Fruit fly (Drosophila melanogaster) whole organism, embryonic: Measurements from ENCODE around the gene Dus1.

Experiments used
- ATbp ChIP-seq: fragments of 200-800 bp; sonication (Bioruptor generic); optimal IDR thresholded peaks from 2 replicates; lab custom pipeline; 2017; ENCODE audit warnings: missing biosample characterization, mild to moderate bottlenecking, missing genetic modification characterization, missing genetic modification reagents
- Bteb2 ChIP-seq: fragments of 200-800 bp; sonication (Bioruptor generic); optimal IDR thresholded peaks from 2 replicates; lab custom pipeline; 2016; ENCODE audit warnings: missing biosample characterization, missing genetic modification characterization
- CG13894 ChIP-seq: fragments of 200-800 bp; sonication (Bioruptor generic); optimal IDR thresholded peaks from 3 replicates; lab custom pipeline; 2018; ENCODE audit warnings: missing biosample characterization, mild to moderate bottlenecking, missing genetic modification characterization, moderate library complexity
- CG14965 ChIP-seq: fragments of 200-800 bp; sonication (Bioruptor generic); optimal IDR thresholded peaks from 2 replicates; lab custom pipeline; 2016; ENCODE audit warnings: missing biosample characterization, missing genetic modification characterization, borderline replicate concordance
- CG15479 ChIP-seq: fragments of 200-800 bp; sonication (Bioruptor generic); optimal IDR thresholded peaks from 3 replicates; lab custom pipeline; 2019; ENCODE audit warnings: missing biosample characterization, mild to moderate bottlenecking, missing genetic modification characterization, moderate library complexity
- CG15696 ChIP-seq: fragments of 200-800 bp; sonication (Bioruptor generic); optimal IDR thresholded peaks from 2 replicates; lab custom pipeline; 2019; ENCODE audit warnings: missing biosample characterization, mild to moderate bottlenecking, missing genetic modification characterization, moderate library complexity
- CG1602 ChIP-seq: fragments of 200-800 bp; sonication (Bioruptor generic); optimal IDR thresholded peaks from 3 replicates; lab custom pipeline; 2016; ENCODE audit warnings: missing biosample characterization, missing genetic modification characterization
- CG1603 ChIP-seq: fragments of 200-800 bp; sonication (Bioruptor generic); optimal IDR thresholded peaks from 2 replicates; lab custom pipeline; 2019; ENCODE audit warnings: missing biosample characterization, mild to moderate bottlenecking, missing genetic modification characterization, moderate library complexity
- CG17568 ChIP-seq: fragments of 200-800 bp; sonication (Bioruptor generic); optimal IDR thresholded peaks from 2 replicates; lab custom pipeline; 2018; ENCODE audit warnings: missing biosample characterization, mild to moderate bottlenecking, missing genetic modification characterization, moderate library complexity
- CG17912 ChIP-seq: fragments of 200-800 bp; sonication (Bioruptor generic); optimal IDR thresholded peaks from 2 replicates; lab custom pipeline; 2018; ENCODE audit warnings: missing biosample characterization, mild to moderate bottlenecking, missing genetic modification characterization
- CG18262 ChIP-seq: fragments of 200-800 bp; optimal IDR thresholded peaks from 3 replicates; lab custom pipeline; 2019; ENCODE audit warnings: missing biosample characterization, mild to moderate bottlenecking, missing genetic modification characterization, moderate library complexity
- CG2875 ChIP-seq: fragments of 200-800 bp; sonication (Bioruptor generic); optimal IDR thresholded peaks from 2 replicates; lab custom pipeline; 2017; ENCODE audit warnings: missing biosample characterization, mild to moderate bottlenecking, missing genetic modification characterization, missing genetic modification reagents
- CG2889 ChIP-seq: fragments of 200-800 bp; sonication (Bioruptor generic); IDR thresholded peaks from 3 replicates; pipeline ENCODE4 v1.3.6; 2022; ENCODE audit warnings: missing biosample characterization, missing genetic modification characterization
- CG30020 ChIP-seq: fragments of 200-800 bp; optimal IDR thresholded peaks from 2 replicates; lab custom pipeline; 2019; ENCODE audit warnings: missing biosample characterization, mild to moderate bottlenecking, missing genetic modification characterization, moderate library complexity
- CG3847 ChIP-seq: fragments of 200-800 bp; sonication (Bioruptor generic); IDR thresholded peaks from 2 replicates; pipeline ENCODE4 v1.3.6; 2022; ENCODE audit warnings: missing biosample characterization, missing genetic modification characterization
- CG4360 ChIP-seq: fragments of 200-800 bp; sonication (Bioruptor generic); IDR thresholded peaks from 2 replicates; pipeline ENCODE4 v1.3.6; 2022; ENCODE audit warnings: missing biosample characterization, missing genetic modification characterization
- CG8944 ChIP-seq: fragments of 200-800 bp; sonication (Bioruptor generic); optimal IDR thresholded peaks from 3 replicates; lab custom pipeline; 2016; ENCODE audit warnings: missing biosample characterization, missing genetic modification characterization
- CG9876 ChIP-seq: fragments of 200-800 bp; sonication (Bioruptor generic); optimal IDR thresholded peaks from 2 replicates; lab custom pipeline; 2016; ENCODE audit warnings: missing biosample characterization, missing genetic modification characterization
- D19B ChIP-seq: fragments of 200-800 bp; sonication (Bioruptor generic); optimal IDR thresholded peaks from 2 replicates; lab custom pipeline; 2017; ENCODE audit warnings: missing biosample characterization, mild to moderate bottlenecking, missing genetic modification characterization
- ERR ChIP-seq: fragments of 200-800 bp; sonication (Bioruptor generic); optimal IDR thresholded peaks from 2 replicates; lab custom pipeline; 2016; ENCODE audit warnings: missing biosample characterization, missing genetic modification characterization
- Fer1 ChIP-seq: fragments of 200-800 bp; sonication (Bioruptor generic); optimal IDR thresholded peaks from 2 replicates; lab custom pipeline; 2017; ENCODE audit warnings: missing biosample characterization, mild to moderate bottlenecking, missing genetic modification characterization
- HHEX ChIP-seq: fragments of 200-800 bp; sonication (Bioruptor generic); optimal IDR thresholded peaks from 3 replicates; lab custom pipeline; 2017; ENCODE audit warnings: missing biosample characterization, mild to moderate bottlenecking, missing genetic modification characterization, missing genetic modification reagents
- NK7.1 ChIP-seq: fragments of 200-800 bp; sonication (Bioruptor generic); optimal IDR thresholded peaks from 3 replicates; lab custom pipeline; 2016; ENCODE audit warnings: missing biosample characterization, missing genetic modification characterization
- Spps ChIP-seq: fragments of 200-800 bp; sonication (Bioruptor generic); optimal IDR thresholded peaks from 2 replicates; lab custom pipeline; 2018; ENCODE audit warnings: missing biosample characterization, mild to moderate bottlenecking, missing genetic modification characterization
- Stat92E ChIP-seq, 3 experiments: fragments of >200 bp in 2 of 3; fragments of 200-800 bp in 1 of 3; sonication (Bioruptor generic) in 1 of 3; optimal IDR thresholded peaks; 2 replicates each; lab custom pipeline; 2017 to 2019; ENCODE audit warnings: missing biosample characterization in 3 of 3, missing genetic modification characterization in 3 of 3, mild to moderate bottlenecking in 1 of 3, moderate library complexity in 1 of 3
- ase ChIP-seq: fragments of 200-800 bp; sonication (Bioruptor generic); IDR thresholded peaks from 3 replicates; pipeline ENCODE4 v1.3.6; 2022; ENCODE audit warnings: missing biosample characterization, missing genetic modification characterization
- chm ChIP-seq: fragments of 200-800 bp; sonication (Bioruptor generic); IDR thresholded peaks from 2 replicates; pipeline ENCODE4 v1.3.6; 2022; ENCODE audit warnings: missing biosample characterization, missing genetic modification characterization
- croc ChIP-seq: fragments of 200-800 bp; sonication (Bioruptor generic); conservative IDR thresholded peaks from 3 replicates; pipeline ENCODE4 v1.3.6; 2022; ENCODE audit warnings: missing biosample characterization, missing genetic modification characterization
- dmrt99B ChIP-seq: fragments of 200-800 bp; sonication (Bioruptor generic); optimal IDR thresholded peaks from 2 replicates; lab custom pipeline; 2018; ENCODE audit warnings: missing biosample characterization, mild to moderate bottlenecking, missing genetic modification characterization, moderate library complexity
- en ChIP-seq: fragments of 200-800 bp; sonication (Bioruptor generic); optimal IDR thresholded peaks from 2 replicates; lab custom pipeline; 2016; ENCODE audit warnings: missing biosample characterization, missing genetic modification characterization
- eyg ChIP-seq: fragments of 200-800 bp; sonication (Bioruptor generic); optimal IDR thresholded peaks from 3 replicates; lab custom pipeline; 2016; ENCODE audit warnings: missing biosample characterization, missing genetic modification characterization
- gcm ChIP-seq: fragments of 200-800 bp; sonication (Bioruptor generic); optimal IDR thresholded peaks from 2 replicates; lab custom pipeline; 2019; ENCODE audit warnings: missing biosample characterization, mild to moderate bottlenecking, missing genetic modification characterization, moderate library complexity
- gsb-n ChIP-seq: fragments of 200-800 bp; sonication (Bioruptor generic); optimal IDR thresholded peaks from 3 replicates; lab custom pipeline; 2018; ENCODE audit warnings: missing biosample characterization, mild to moderate bottlenecking, missing genetic modification characterization
- hkb ChIP-seq, 2 experiments: fragments of 200-800 bp in 1 of 2; fragments of >200 bp in 1 of 2; sonication (Bioruptor generic) in 1 of 2; IDR thresholded peaks in 1 of 2; optimal IDR thresholded peaks in 1 of 2; 2 replicates each; pipeline versions ENCODE4 v1.3.6 to Lab custom; 2017 to 2022; ENCODE audit warnings: missing biosample characterization in 1 of 2, missing genetic modification characterization in 1 of 2
- kah ChIP-seq: fragments of 200-800 bp; sonication (Bioruptor generic); optimal IDR thresholded peaks from 2 replicates; lab custom pipeline; 2018; ENCODE audit warnings: missing biosample characterization, mild to moderate bottlenecking, missing genetic modification characterization
- mirr ChIP-seq: fragments of 200-800 bp; sonication (Bioruptor generic); optimal IDR thresholded peaks from 3 replicates; lab custom pipeline; 2018; ENCODE audit warnings: missing biosample characterization, mild to moderate bottlenecking, missing genetic modification characterization
- pfk ChIP-seq: fragments of 200-800 bp; sonication (Bioruptor generic); optimal IDR thresholded peaks from 2 replicates; lab custom pipeline; 2018; ENCODE audit warnings: missing biosample characterization, mild to moderate bottlenecking, missing genetic modification characterization, moderate library complexity
- phol ChIP-seq: fragments of 200-800 bp; sonication (Bioruptor generic); optimal IDR thresholded peaks from 3 replicates; lab custom pipeline; 2018; ENCODE audit warnings: missing biosample characterization, mild to moderate bottlenecking, missing genetic modification characterization, moderate library complexity
- pnt ChIP-seq: fragments of 200-800 bp; sonication (Bioruptor generic); optimal IDR thresholded peaks from 3 replicates; lab custom pipeline; 2016; ENCODE audit warnings: missing biosample characterization, missing genetic modification characterization
- pzg ChIP-seq: fragments of 200-800 bp; sonication (Bioruptor generic); optimal IDR thresholded peaks from 3 replicates; lab custom pipeline; 2018; ENCODE audit warnings: missing biosample characterization, mild to moderate bottlenecking, missing genetic modification characterization, moderate library complexity
- salm ChIP-seq: fragments of 200-800 bp; sonication (Bioruptor generic); optimal IDR thresholded peaks from 2 replicates; lab custom pipeline; 2018; ENCODE audit warnings: missing biosample characterization, mild to moderate bottlenecking, missing genetic modification characterization
- scrt ChIP-seq: fragments of 200-800 bp; sonication (Bioruptor generic); optimal IDR thresholded peaks from 2 replicates; lab custom pipeline; 2018; ENCODE audit warnings: missing biosample characterization, mild to moderate bottlenecking, missing genetic modification characterization, moderate library complexity
- sd ChIP-seq: fragments of 200-800 bp; sonication (Bioruptor generic); optimal IDR thresholded peaks from 3 replicates; lab custom pipeline; 2018; ENCODE audit warnings: missing biosample characterization, mild to moderate bottlenecking, missing genetic modification characterization, moderate library complexity
- sens ChIP-seq: fragments of 200-800 bp; sonication (Bioruptor generic); peaks from one replicate; lab custom pipeline; 2016; ENCODE audit warnings: missing biosample characterization, missing genetic modification characterization
- seq ChIP-seq: fragments of 200-800 bp; sonication (Bioruptor generic); IDR thresholded peaks from 2 replicates; pipeline ENCODE4 v1.3.6; 2022; ENCODE audit warnings: missing biosample characterization, missing genetic modification characterization
- shn ChIP-seq: fragments of 200-800 bp; sonication (Bioruptor generic); optimal IDR thresholded peaks from 3 replicates; lab custom pipeline; 2016; ENCODE audit warnings: missing biosample characterization, missing genetic modification characterization
- tgo ChIP-seq: fragments of 200-800 bp; sonication (Bioruptor generic); IDR thresholded peaks from 3 replicates; pipeline ENCODE4 v1.3.6; 2022; ENCODE audit warnings: missing biosample characterization, missing genetic modification characterization
- twi ChIP-seq: fragments of 200-800 bp; optimal IDR thresholded peaks from 2 replicates; lab custom pipeline; 2019; ENCODE audit warnings: missing biosample characterization, mild to moderate bottlenecking, missing genetic modification characterization, moderate library complexity
- vvl ChIP-seq: fragments of 200-800 bp; sonication (Bioruptor generic); IDR thresholded peaks from 2 replicates; pipeline ENCODE4 v1.3.6; 2022; ENCODE audit warnings: missing biosample characterization, missing genetic modification characterization
- wek ChIP-seq: fragments of 200-800 bp; sonication (Bioruptor generic); optimal IDR thresholded peaks from 3 replicates; lab custom pipeline; 2018; ENCODE audit warnings: missing biosample characterization, mild to moderate bottlenecking, missing genetic modification characterization, moderate library complexity

The Dus1 gene

DNA sequence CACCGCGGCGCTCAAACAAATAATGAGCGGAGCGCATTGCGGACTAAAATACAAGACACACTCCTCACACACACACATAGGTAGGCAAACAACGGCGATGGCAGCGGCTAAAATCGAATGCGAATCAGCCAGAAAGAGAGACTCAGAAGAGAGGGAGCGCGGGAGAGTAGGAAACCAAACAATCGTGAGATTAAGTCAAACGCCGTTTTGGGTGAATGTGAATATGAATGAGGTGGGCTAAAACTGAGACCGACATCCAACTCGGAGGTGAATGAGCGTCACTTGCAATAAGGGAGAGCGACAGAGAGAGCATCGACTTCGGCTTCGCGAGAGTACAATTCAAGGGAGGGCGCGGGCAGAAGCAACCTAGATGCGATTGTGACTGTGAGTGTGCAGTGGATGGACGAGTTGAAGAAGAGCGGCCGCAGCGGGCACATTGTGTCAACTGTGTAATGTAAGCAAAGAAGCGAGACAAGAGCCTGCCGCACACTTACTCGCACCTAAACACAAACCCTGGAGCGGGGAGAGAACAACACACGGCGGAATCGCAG lies 49.5 kb downstream of the Dus1 start (continued):
- TF ChIP-seq CG18262 (tag; lab: Kevin White, UChicago) (peak; percentile 11), CG3847 (GFP tag; lab: Robert Waterston, UW) (no peak), vvl (GFP tag; lab: Robert Waterston, UW) (peak; percentile 78; the same call in 1 of the 2 replicates), en (GFP tag; lab: Kevin White, UChicago) (peak; percentile 1), kah (GFP tag; lab: Kevin White, UChicago) (peak; percentile 16), Stat92E (GFP tag; optimal IDR thresholded peaks at IDR 0.05; lab: Kevin White, UChicago) (no peak), pnt (peak; percentile 31), ERR (GFP tag; lab: Kevin White, UChicago) (peak; percentile 22), mirr (peak; percentile 9), D19B (GFP tag; lab: Kevin White, UChicago) (no peak), CG9876 (peak; percentile 10), CG30020 (tag; lab: Kevin White, UChicago) (no peak), CG15696 (tag; lab: Kevin White, UChicago) (peak; percentile 25), CG8944 (GFP tag; lab: Kevin White, UChicago) (no peak), CG17912 (peak; percentile 16), twi (no peak), CG15479 (GFP tag; lab: Kevin White, UChicago) (peak; percentile 89), pzg (GFP tag; lab: Kevin White, UChicago) (no peak), chm (GFP tag; lab: Robert Waterston, UW) (peak; percentile 25), gcm (GFP tag; lab: Kevin White, UChicago) (no peak), pfk (GFP tag; lab: Kevin White, UChicago) (peak; percentile 14), croc (GFP tag; lab: Robert Waterston, UW) (no peak), seq (peak; percentile 60), salm (tag; lab: Kevin White, UChicago) (peak; percentile 33), tgo (GFP tag; lab: Robert Waterston, UW) (no peak), CG14965 (GFP tag; lab: Kevin White, UChicago) (no peak), scrt (no peak), dmrt99B (tag; lab: Kevin White, UChicago) (no peak), sd (tag; lab: Kevin White, UChicago) (peak; percentile 27), eyg (GFP tag; lab: Kevin White, UChicago) (peak; percentile 4), CG1603 (tag; lab: Kevin White, UChicago) (no peak), Spps (tag; lab: Kevin White, UChicago) (no peak), NK7.1 (GFP tag; lab: Kevin White, UChicago) (no peak), ase (GFP tag; lab: Robert Waterston, UW) (no peak), CG4360 (GFP tag; lab: Robert Waterston, UW) (peak; percentile 29; the same call in 1 of the 2 replicates), Bteb2 (GFP tag; lab: Kevin White, UChicago) (no peak), CG2889 (GFP tag; lab: Robert Waterston, UW) (no peak), shn (GFP tag; lab: Kevin White, UChicago) (no peak), wek (GFP tag; lab: Kevin White, UChicago) (no peak), gsb-n (tag; lab: Kevin White, UChicago) (peak; percentile 20), CG2875 (GFP tag; lab: Kevin White, UChicago) (no peak), hkb (optimal IDR thresholded peaks at IDR 0.05; lab: Kevin White, UChicago) (no peak), hkb (GFP tag; IDR thresholded peaks at IDR 0.05; lab: Robert Waterston, UW) (no peak), phol (tag; lab: Kevin White, UChicago) (no peak), sens (GFP tag; lab: Kevin White, UChicago) (peak; percentile 72), CG17568 (no peak), Fer1 (GFP tag; lab: Kevin White, UChicago) (peak; percentile 48), CG1602 (GFP tag; lab: Kevin White, UChicago) (no peak), HHEX (GFP tag; lab: Kevin White, UChicago) (no peak), CG13894 (tag; lab: Kevin White, UChicago) (peak; percentile 12), ATbp (GFP tag; lab: Kevin White, UChicago) (peak; percentile 37)
